Worm (Caenorhabditis elegans): ENCODE measurements around the gene C38C5.1.

- TF ChIP-seq sma-9 (GFP tag; optimal IDR thresholded peaks at IDR 0.05) (peak; percentile 58), sma-9 (tag; optimal IDR thresholded peaks at IDR 0.05) (no peak), nhr-25 (tag; optimal IDR thresholded peaks at IDR 0.05) (peak; percentile 47), mab-5 (tag; optimal IDR thresholded peaks at IDR 0.05) (no peak), ztf-11 (tag; optimal IDR thresholded peaks at IDR 0.05) (no peak)
Observed at ce11 chrX:5603338-5603816, 45.5 kb downstream of the C38C5.1 start, which contains the start of gene F14D12.1.
